Worm (Caenorhabditis elegans) whole organism, young adult: ENCODE measurements around the gene orc-4.

Source experiments
- B0019.2 ChIP-seq: fragments of 200-800 bp; sonication (Bioruptor generic); conservative IDR thresholded peaks from 2 replicates; pipeline ENCODE4 v1.3.6; 2022; ENCODE audit warnings: missing genetic modification reagents, missing genetic modification characterization, missing compliant biosample characterization
- F22D6.2 ChIP-seq: sonication (generic microtip); optimal IDR thresholded peaks from 2 replicates; lab custom pipeline; 2016; ENCODE audit warnings: mild to moderate bottlenecking, missing genetic modification characterization, missing compliant biosample characterization
- F33H1.4 ChIP-seq: fragments of 200-800 bp; sonication (Bioruptor generic); IDR thresholded peaks from 2 replicates; pipeline ENCODE4 v1.3.6; 2022; ENCODE audit warnings: missing genetic modification reagents, missing genetic modification characterization, missing compliant biosample characterization
- F37B4.10 ChIP-seq: fragments of 200-800 bp; sonication (Bioruptor generic); IDR thresholded peaks from 2 replicates; pipeline ENCODE4 v1.3.6; 2022; ENCODE audit warnings: missing genetic modification characterization, missing compliant biosample characterization
- F52B5.7 ChIP-seq: sonication (generic microtip); optimal IDR thresholded peaks from 2 replicates; lab custom pipeline; 2016; ENCODE audit warnings: mild to moderate bottlenecking, missing genetic modification characterization, missing compliant biosample characterization
- F55B11.4 ChIP-seq: sonication (generic microtip); optimal IDR thresholded peaks from 2 replicates; lab custom pipeline; 2016; ENCODE audit warnings: missing compliant biosample characterization, missing genetic modification characterization, borderline replicate concordance; ENCODE audit not compliant: insufficient read depth
- F57A8.1 ChIP-seq: fragments of 200-800 bp; sonication (Bioruptor generic); optimal IDR thresholded peaks from 2 replicates; lab custom pipeline; 2018; ENCODE audit warnings: mild to moderate bottlenecking, missing genetic modification characterization, moderate library complexity, missing compliant biosample characterization
- K11D2.4 ChIP-seq: fragments of 200-800 bp; sonication (Bioruptor generic); IDR thresholded peaks from 2 replicates; pipeline ENCODE4 v1.3.6; 2022; ENCODE audit warnings: missing genetic modification reagents, missing genetic modification characterization, missing compliant biosample characterization
- T26A5.8 ChIP-seq: sonication (generic microtip); optimal IDR thresholded peaks from 2 replicates; lab custom pipeline; 2016; ENCODE audit warnings: missing genetic modification characterization, missing compliant biosample characterization
- Y53F4B.3 ChIP-seq: fragments of 200-800 bp; sonication (Bioruptor generic); IDR thresholded peaks from 2 replicates; pipeline ENCODE4 v1.3.6; 2022; ENCODE audit warnings: missing genetic modification reagents, missing genetic modification characterization, missing compliant biosample characterization
- Y67H2A.10 ChIP-seq: fragments of 200-800 bp; sonication (Bioruptor generic); conservative IDR thresholded peaks from 2 replicates; pipeline ENCODE4 v1.3.6; 2022; ENCODE audit warnings: missing genetic modification reagents, missing genetic modification characterization, missing compliant biosample characterization
- Y95B8A.8 ChIP-seq: fragments of 200-800 bp; sonication (Bioruptor generic); IDR thresholded peaks from 2 replicates; pipeline ENCODE4 v1.3.6; 2022; ENCODE audit warnings: missing genetic modification reagents, missing genetic modification characterization, missing compliant biosample characterization
- akir-1 ChIP-seq: fragments of 200-800 bp; sonication (Bioruptor generic); optimal IDR thresholded peaks from 2 replicates; lab custom pipeline; 2018; ENCODE audit warnings: mild to moderate bottlenecking, missing genetic modification characterization, moderate library complexity, missing compliant biosample characterization
- ama-1 ChIP-seq, 3 experiments: fragments of 150-350 bp in 1 of 3; sonication (generic microtip) in 2 of 3; optimal IDR thresholded peaks; 2 replicates each; lab custom pipeline; 2014 to 2018; ENCODE audit warnings: missing biosample characterization in 2 of 3, missing genetic modification characterization in 2 of 3, missing genetic modification reagents in 2 of 3
- attf-5 ChIP-seq: fragments of 200-800 bp; sonication (Bioruptor generic); optimal IDR thresholded peaks from 2 replicates; lab custom pipeline; 2018; ENCODE audit warnings: mild to moderate bottlenecking, missing genetic modification characterization, missing compliant biosample characterization
- cebp-2 ChIP-seq: fragments of 200-800 bp; sonication (Bioruptor generic); IDR thresholded peaks from 2 replicates; pipeline ENCODE4 v1.3.6; 2022; ENCODE audit warnings: missing genetic modification characterization, missing compliant biosample characterization
- chd-7 ChIP-seq: sonication (generic microtip); optimal IDR thresholded peaks from 2 replicates; lab custom pipeline; 2016; ENCODE audit warnings: mild to moderate bottlenecking, missing genetic modification characterization, moderate library complexity, missing compliant biosample characterization
- die-1 ChIP-seq: sonication (generic microtip); optimal IDR thresholded peaks from 2 replicates; lab custom pipeline; 2016; ENCODE audit warnings: missing genotype, mild to moderate bottlenecking, missing genetic modification characterization, missing compliant biosample characterization
- efl-1 ChIP-seq: fragments of 150-350 bp; optimal IDR thresholded peaks from 2 replicates; lab custom pipeline; 2014; ENCODE audit warnings: missing biosample characterization, missing genetic modification reagents, missing genetic modification characterization
- egrh-3 ChIP-seq: fragments of 200-800 bp; sonication (Bioruptor generic); IDR thresholded peaks from 2 replicates; pipeline ENCODE4 v1.3.6; 2022; ENCODE audit warnings: missing genetic modification reagents, missing genetic modification characterization, missing compliant biosample characterization
- ets-4 ChIP-seq: fragments of 200-800 bp; sonication (Bioruptor generic); optimal IDR thresholded peaks from 2 replicates; lab custom pipeline; 2018; ENCODE audit warnings: mild to moderate bottlenecking, missing genetic modification characterization, missing compliant biosample characterization
- hmg-1.2 ChIP-seq: fragments of 200-800 bp; sonication (Bioruptor generic); IDR thresholded peaks from 2 replicates; pipeline ENCODE4 v1.3.6; 2022; ENCODE audit warnings: missing genetic modification reagents, missing genetic modification characterization, missing compliant biosample characterization
- hmg-20 ChIP-seq: fragments of 200-800 bp; sonication (Bioruptor generic); IDR thresholded peaks from 2 replicates; pipeline ENCODE4 v1.3.6; 2022; ENCODE audit warnings: missing genetic modification reagents, missing genetic modification characterization, missing compliant biosample characterization
- hrde-1 ChIP-seq: sonication (generic microtip); optimal IDR thresholded peaks from 2 replicates; lab custom pipeline; 2016; ENCODE audit warnings: missing genetic modification characterization, mild to moderate bottlenecking, missing compliant biosample characterization, moderate library complexity, missing genotype, missing genetic modification reagents, borderline replicate concordance
- hsf-1 ChIP-seq: fragments of 200-800 bp; sonication (Bioruptor generic); IDR thresholded peaks from 2 replicates; pipeline ENCODE4 v1.3.6; 2022; ENCODE audit warnings: missing genetic modification reagents, missing genetic modification characterization, missing compliant biosample characterization
- lag-1 ChIP-seq: fragments of 200-800 bp; sonication (Bioruptor generic); IDR thresholded peaks from 2 replicates; pipeline ENCODE4 v1.3.6; 2022; ENCODE audit warnings: missing genetic modification reagents, missing genetic modification characterization, missing compliant biosample characterization
- let-526 ChIP-seq: fragments of 200-800 bp; sonication (Bioruptor generic); IDR thresholded peaks from 2 replicates; pipeline ENCODE4 v1.3.6; 2022; ENCODE audit warnings: missing genetic modification reagents, missing genetic modification characterization, missing compliant biosample characterization
- let-607 ChIP-seq, 2 experiments: fragments of 200-800 bp in 1 of 2; sonication (Bioruptor generic) in 1 of 2; sonication (generic microtip) in 1 of 2; optimal IDR thresholded peaks; 2 replicates each; lab custom pipeline; 2016 to 2018; ENCODE audit warnings: mild to moderate bottlenecking in 2 of 2, missing compliant biosample characterization in 2 of 2, missing genetic modification characterization in 2 of 2, moderate library complexity in 2 of 2, missing genotype in 1 of 2
- lin-26 ChIP-seq: fragments of 200-800 bp; sonication (Bioruptor generic); IDR thresholded peaks from 2 replicates; pipeline ENCODE4 v1.3.6; 2022; ENCODE audit warnings: missing genetic modification reagents, missing genetic modification characterization, missing compliant biosample characterization
- lin-35 ChIP-seq, 3 experiments: fragments of 150-350 bp in 2 of 3; sonication (generic microtip) in 1 of 3; optimal IDR thresholded peaks; 2 replicates each; lab custom pipeline; 2014 to 2018; ENCODE audit warnings: missing biosample characterization in 3 of 3, missing genetic modification characterization in 3 of 3, missing genetic modification reagents in 3 of 3
- lsl-1 ChIP-seq: fragments of 200-800 bp; sonication (Bioruptor generic); optimal IDR thresholded peaks from 2 replicates; lab custom pipeline; 2018; ENCODE audit warnings: mild to moderate bottlenecking, missing genetic modification characterization, moderate library complexity, missing compliant biosample characterization
- madf-10 ChIP-seq: sonication (generic microtip); optimal IDR thresholded peaks from 2 replicates; lab custom pipeline; 2016; ENCODE audit warnings: mild to moderate bottlenecking, missing genetic modification characterization, missing compliant biosample characterization
- mcd-1 ChIP-seq: fragments of 200-800 bp; sonication (Bioruptor generic); IDR thresholded peaks from 2 replicates; pipeline ENCODE4 v1.3.6; 2022; ENCODE audit warnings: missing genetic modification reagents, missing genetic modification characterization, missing compliant biosample characterization
- nfya-2 ChIP-seq: fragments of 200-800 bp; sonication (Bioruptor generic); IDR thresholded peaks from 2 replicates; pipeline ENCODE4 v1.3.6; 2022; ENCODE audit warnings: missing genetic modification reagents, missing genetic modification characterization, missing compliant biosample characterization
- nhr-179 ChIP-seq: sonication (generic microtip); optimal IDR thresholded peaks from 2 replicates; lab custom pipeline; 2016; ENCODE audit warnings: mild to moderate bottlenecking, missing genetic modification characterization, missing compliant biosample characterization
- rcor-1 ChIP-seq: fragments of 200-800 bp; sonication (Bioruptor generic); IDR thresholded peaks from 2 replicates; pipeline ENCODE4 v1.3.6; 2022; ENCODE audit warnings: missing genetic modification reagents, missing genetic modification characterization, missing compliant biosample characterization
- snpc-1.3 ChIP-seq: sonication (generic microtip); optimal IDR thresholded peaks from 2 replicates; lab custom pipeline; 2017; ENCODE audit warnings: missing genetic modification characterization, mild to moderate bottlenecking, missing compliant biosample characterization, antibody characterized with exemption, moderate library complexity, missing genotype, missing genetic modification reagents; ENCODE audit not compliant: insufficient read depth
- snpc-4 ChIP-seq, 5 experiments: fragments of 150-350 bp in 1 of 5; sonication (generic microtip) in 4 of 5; optimal IDR thresholded peaks; 2 replicates each; lab custom pipeline; 2014 to 2018; ENCODE audit warnings: missing genetic modification characterization in 5 of 5, missing biosample characterization in 3 of 5, antibody characterized with exemption in 2 of 5, mild to moderate bottlenecking in 2 of 5, missing compliant biosample characterization in 2 of 5, missing genotype in 2 of 5, moderate library complexity in 2 of 5, missing genetic modification reagents in 1 of 5
- tbx-9 ChIP-seq: sonication (generic microtip); optimal IDR thresholded peaks from 2 replicates; lab custom pipeline; 2016; ENCODE audit warnings: borderline replicate concordance, missing genetic modification characterization, inconsistent platforms, missing compliant biosample characterization
- unc-62 ChIP-seq: fragments of 150-350 bp; optimal IDR thresholded peaks from 2 replicates; lab custom pipeline; 2014; ENCODE audit warnings: missing biosample characterization, missing genetic modification reagents, missing genetic modification characterization
- xnd-1 ChIP-seq: sonication (generic microtip); optimal IDR thresholded peaks from 2 replicates; lab custom pipeline; 2016; ENCODE audit warnings: missing genotype, missing genetic modification reagents, missing genetic modification characterization, missing compliant biosample characterization
- ztf-22 ChIP-seq: fragments of 200-800 bp; sonication (Bioruptor generic); optimal IDR thresholded peaks from 2 replicates; lab custom pipeline; 2018; ENCODE audit warnings: mild to moderate bottlenecking, missing genetic modification characterization, moderate library complexity, missing compliant biosample characterization
- ztf-26 ChIP-seq: sonication (generic microtip); optimal IDR thresholded peaks from 2 replicates; lab custom pipeline; 2017; ENCODE audit warnings: missing genetic modification characterization, missing compliant biosample characterization

Gene orc-4

DNA sequence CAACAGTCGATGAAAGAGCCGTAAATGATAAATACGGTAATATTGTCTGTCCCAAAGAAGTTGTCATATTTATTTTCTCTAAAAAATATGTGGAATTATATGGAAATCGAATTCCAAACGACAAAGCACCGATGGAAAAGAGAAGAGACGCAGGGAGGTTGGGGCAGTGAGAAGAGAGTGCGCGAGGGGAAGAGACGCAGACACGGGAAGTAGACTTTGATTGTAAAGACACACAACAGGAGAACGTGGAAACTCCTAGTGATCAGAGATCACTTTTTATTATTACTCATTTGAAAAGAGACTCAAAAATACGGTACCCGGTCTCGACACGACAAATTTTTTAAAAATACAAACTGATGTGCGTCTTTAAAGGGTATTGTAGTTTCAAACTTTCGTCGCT lies 17.6 kb upstream of the orc-4 start (continued):
- TF ChIP-seq nhr-179 (tag; lab: Kevin White, UChicago): no peak
- TF ChIP-seq T26A5.8 (tag; lab: Kevin White, UChicago): no peak
- TF ChIP-seq nfya-2 (GFP tag; lab: Robert Waterston, UW): no peak
- TF ChIP-seq snpc-1.3 (tag; lab: Kevin White, UChicago): no peak
- TF ChIP-seq lin-35 (GFP tag; optimal IDR thresholded peaks at IDR 0.05; lab: Kevin White, UChicago): no peak
- no peak for TF ChIP-seq F57A8.1 (GFP tag; lab: Kevin White, UChicago)
- TF ChIP-seq efl-1 (GFP tag; lab: Kevin White, UChicago): no peak
- TF ChIP-seq Y67H2A.10 (GFP tag; lab: Robert Waterston, UW): no peak
- peak; percentile 14; the same call in 1 of the 2 replicates for TF ChIP-seq F33H1.4 (GFP tag; lab: Robert Waterston, UW)
- TF ChIP-seq hmg-1.2: peak; percentile 99
- no peak for TF ChIP-seq snpc-4 (GFP tag; optimal IDR thresholded peaks at IDR 0.05; lab: Kevin White, UChicago)
- peak in 1 of 4 experiments; percentile 18 for TF ChIP-seq snpc-4 (tag; optimal IDR thresholded peaks at IDR 0.05; lab: Kevin White, UChicago)
- no peak for TF ChIP-seq Y95B8A.8 (GFP tag; lab: Robert Waterston, UW)
- TF ChIP-seq F52B5.7 (tag; lab: Kevin White, UChicago): no peak
- no peak for TF ChIP-seq K11D2.4 (GFP tag; lab: Robert Waterston, UW)
- no peak for TF ChIP-seq chd-7
- no peak for TF ChIP-seq tbx-9 (tag; lab: Kevin White, UChicago)
- TF ChIP-seq hmg-20 (GFP tag; lab: Robert Waterston, UW): no peak
- peak; percentile 24; the same call in 1 of the 2 replicates for TF ChIP-seq mcd-1 (GFP tag; lab: Robert Waterston, UW)
- TF ChIP-seq rcor-1 (GFP tag; lab: Robert Waterston, UW): no peak
- TF ChIP-seq ztf-26 (tag; lab: Kevin White, UChicago): no peak
- TF ChIP-seq hrde-1 (tag; lab: Kevin White, UChicago): no peak
- TF ChIP-seq let-607 (tag; optimal IDR thresholded peaks at IDR 0.05; lab: Kevin White, UChicago): peak in 1 of 2 experiments; percentile 1
- TF ChIP-seq attf-5 (GFP tag; lab: Kevin White, UChicago): peak; percentile 24
- no peak for TF ChIP-seq Y53F4B.3
- TF ChIP-seq ets-4 (GFP tag; lab: Kevin White, UChicago): no peak
- TF ChIP-seq lsl-1 (GFP tag; lab: Kevin White, UChicago): no peak
- TF ChIP-seq lag-1 (GFP tag; lab: Robert Waterston, UW): no peak
- TF ChIP-seq cebp-2 (GFP tag; lab: Robert Waterston, UW): no peak
- TF ChIP-seq F55B11.4 (tag; lab: Kevin White, UChicago): no peak
- TF ChIP-seq ztf-22 (GFP tag; lab: Kevin White, UChicago): no peak
- no peak for TF ChIP-seq hsf-1
- TF ChIP-seq madf-10 (tag; lab: Kevin White, UChicago): no peak
- TF ChIP-seq, all 124 proteins: peak for 9

ce11 chrIII:10629043-10629442 lies 16.9 kb upstream of the orc-4 start, which contains the start of gene swt-4:
Gene swt-4, minus strand, starts transcription at chrIII:10629143.
- TF ChIP-seq die-1 (no peak), ama-1 (optimal IDR thresholded peaks at IDR 0.05; lab: Kevin White, UChicago) (no peak), ama-1 (GFP tag; optimal IDR thresholded peaks at IDR 0.05; lab: Kevin White, UChicago) (no peak), B0019.2 (GFP tag; lab: Robert Waterston, UW) (no peak), let-526 (GFP tag; lab: Robert Waterston, UW) (no peak), F37B4.10 (no peak), K11D2.4 (GFP tag; lab: Robert Waterston, UW) (no peak), akir-1 (GFP tag; lab: Kevin White, UChicago) (no peak), xnd-1 (no peak), lin-26 (GFP tag; lab: Robert Waterston, UW) (no peak), F22D6.2 (tag; lab: Kevin White, UChicago) (no peak), chd-7 (no peak), unc-62 (GFP tag; lab: Kevin White, UChicago) (no peak), egrh-3 (GFP tag; lab: Robert Waterston, UW) (no peak)
- TF ChIP-seq, all 124 proteins: peak for 0
